Fruit fly (Drosophila melanogaster) whole organism, embryonic: ENCODE measurements around the gene CG15625.

ENCODE experiments used
- Atf-2 ChIP-seq: fragments of 200-800 bp; sonication (Bioruptor generic); optimal IDR thresholded peaks from 2 replicates; lab custom pipeline; 2016; ENCODE audit warnings: missing biosample characterization, missing genetic modification characterization
- CG15269 ChIP-seq: fragments of 200-800 bp; sonication (Bioruptor generic); optimal IDR thresholded peaks from 2 replicates; lab custom pipeline; 2018; ENCODE audit warnings: missing biosample characterization, mild to moderate bottlenecking, missing genetic modification characterization, moderate library complexity
- CG17328 ChIP-seq: fragments of 200-800 bp; sonication (Bioruptor generic); IDR thresholded peaks from 2 replicates; pipeline ENCODE4 v1.3.6; 2022; ENCODE audit warnings: missing biosample characterization, missing genetic modification characterization
- CG17612 ChIP-seq: fragments of 200-800 bp; sonication (Bioruptor generic); IDR thresholded peaks from 2 replicates; pipeline ENCODE4 v1.3.6; 2022; ENCODE audit warnings: missing biosample characterization, missing genetic modification characterization
- CG31441 ChIP-seq: fragments of 200-800 bp; sonication (Bioruptor generic); IDR thresholded peaks from 2 replicates; pipeline ENCODE4 v1.3.6; 2022; ENCODE audit warnings: missing biosample characterization, missing genetic modification characterization
- CG6272 ChIP-seq: fragments of 200-800 bp; sonication (Bioruptor generic); IDR thresholded peaks from 2 replicates; pipeline ENCODE4 v1.3.6; 2022; ENCODE audit warnings: missing biosample characterization, missing genetic modification characterization
- CG9817 ChIP-seq: fragments of 200-800 bp; sonication (Bioruptor generic); optimal IDR thresholded peaks from 2 replicates; lab custom pipeline; 2018; ENCODE audit warnings: missing biosample characterization, mild to moderate bottlenecking, missing genetic modification characterization, moderate library complexity
- fd102C ChIP-seq: fragments of 200-800 bp; sonication (Bioruptor generic); optimal IDR thresholded peaks from 2 replicates; lab custom pipeline; 2018; ENCODE audit warnings: missing biosample characterization, mild to moderate bottlenecking, missing genetic modification characterization, moderate library complexity
- lbe ChIP-seq: fragments of 200-800 bp; sonication (Bioruptor generic); optimal IDR thresholded peaks from 2 replicates; lab custom pipeline; 2016; ENCODE audit warnings: missing biosample characterization, mild to moderate bottlenecking, missing genetic modification characterization
- ranshi ChIP-seq: fragments of 200-800 bp; sonication (Bioruptor generic); IDR thresholded peaks from 2 replicates; pipeline ENCODE4 v1.3.6; 2022; ENCODE audit warnings: missing biosample characterization, missing genetic modification characterization
- tgo ChIP-seq: fragments of 200-800 bp; sonication (Bioruptor generic); IDR thresholded peaks from 3 replicates; pipeline ENCODE4 v1.3.6; 2022; ENCODE audit warnings: missing biosample characterization, missing genetic modification characterization
- trh ChIP-seq: fragments of 200-800 bp; sonication (Bioruptor generic); optimal IDR thresholded peaks from 2 replicates; lab custom pipeline; 2016; ENCODE audit warnings: missing biosample characterization, missing genetic modification characterization
- tx ChIP-seq: fragments of 200-800 bp; sonication (Bioruptor generic); optimal IDR thresholded peaks from 2 replicates; lab custom pipeline; 2016; ENCODE audit warnings: missing biosample characterization, missing genetic modification characterization

DNA sequence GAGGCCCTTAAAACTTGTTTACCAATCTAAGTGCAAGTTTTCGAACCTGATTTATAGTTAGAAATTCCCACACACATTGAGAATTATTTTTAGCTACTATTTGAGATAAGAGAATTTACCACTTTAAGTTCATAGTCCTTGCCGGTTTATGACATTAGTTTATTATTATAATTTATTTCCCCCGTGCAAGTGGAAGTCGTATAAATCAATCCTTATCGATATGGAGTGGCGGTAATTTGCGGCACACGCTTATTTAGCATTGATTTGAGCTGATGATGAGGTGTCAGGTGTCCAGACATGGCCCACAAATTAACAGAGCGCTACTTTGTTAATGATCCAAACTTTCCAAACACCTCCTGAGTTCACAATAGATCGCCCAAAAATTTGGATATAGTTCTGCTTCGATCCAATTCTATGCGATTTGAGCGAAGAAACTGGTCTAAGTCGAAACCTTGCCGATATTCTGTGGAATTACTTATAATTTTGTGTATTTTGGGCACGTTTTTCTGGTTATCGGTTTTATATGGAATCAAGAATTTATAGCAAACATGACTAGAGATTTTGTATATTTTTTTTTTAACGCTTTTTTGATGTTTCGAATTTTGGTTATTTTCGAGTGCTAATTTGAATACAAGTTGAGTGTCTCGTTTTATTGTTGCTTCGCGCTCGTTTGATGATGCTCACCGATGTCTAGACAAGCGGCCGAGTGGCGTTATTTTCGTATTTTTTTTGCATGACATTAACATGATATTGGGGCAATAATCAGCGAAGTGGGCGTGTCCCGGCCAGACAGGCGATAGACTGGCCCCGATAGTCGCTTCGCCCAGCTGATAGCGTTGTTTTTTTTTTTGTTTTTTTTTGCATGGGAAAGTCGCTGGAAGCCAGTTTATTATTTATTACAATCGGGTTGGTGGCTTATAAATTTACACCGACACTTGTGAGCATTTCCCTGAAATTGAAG is 10.1 kb downstream of the CG15625 start:
- no peak for TF ChIP-seq CG17612
- no peak for TF ChIP-seq CG15269 (tag; lab: Kevin White, UChicago)
- TF ChIP-seq CG9817 = no peak
- TF ChIP-seq ranshi (GFP tag; lab: Robert Waterston, UW) = no peak
- no peak for TF ChIP-seq Atf-2
- no peak for TF ChIP-seq trh
- no peak for TF ChIP-seq lbe (GFP tag; lab: Kevin White, UChicago)
- no peak for TF ChIP-seq tgo (GFP tag; lab: Robert Waterston, UW)
- no peak for TF ChIP-seq fd102C
- no peak for TF ChIP-seq CG31441 (GFP tag; lab: Robert Waterston, UW)
- no peak for TF ChIP-seq CG17328
- no peak for TF ChIP-seq CG6272 (GFP tag; lab: Robert Waterston, UW)
- TF ChIP-seq tx (GFP tag; lab: Kevin White, UChicago) = no peak
